Fruit fly (Drosophila melanogaster) whole organism, embryonic: ENCODE results near the gene Rtc1.

Source experiments
- Abd-B ChIP-seq: fragments of 200-800 bp; sonication (Bioruptor generic); optimal IDR thresholded peaks from 2 replicates; lab custom pipeline; 2018; ENCODE audit warnings: missing biosample characterization, mild to moderate bottlenecking, missing genetic modification characterization, moderate library complexity
- Atf-2 ChIP-seq: fragments of 200-800 bp; sonication (Bioruptor generic); optimal IDR thresholded peaks from 2 replicates; lab custom pipeline; 2016; ENCODE audit warnings: missing biosample characterization, missing genetic modification characterization
- Bgb ChIP-seq: fragments of 200-800 bp; sonication (Bioruptor generic); IDR thresholded peaks from 2 replicates; pipeline ENCODE4 v1.3.6; 2022; ENCODE audit warnings: missing biosample characterization, missing genetic modification characterization; ENCODE audit not compliant: partially characterized antibody
- Bteb2 ChIP-seq: fragments of 200-800 bp; sonication (Bioruptor generic); optimal IDR thresholded peaks from 2 replicates; lab custom pipeline; 2016; ENCODE audit warnings: missing biosample characterization, missing genetic modification characterization
- CG10274 ChIP-seq: fragments of 200-800 bp; sonication (Bioruptor generic); optimal IDR thresholded peaks from 3 replicates; lab custom pipeline; 2017; ENCODE audit warnings: missing biosample characterization, mild to moderate bottlenecking, missing genetic modification characterization
- CG10543 ChIP-seq: fragments of 200-800 bp; sonication (Bioruptor generic); optimal IDR thresholded peaks from 3 replicates; lab custom pipeline; 2017; ENCODE audit warnings: missing biosample characterization, mild to moderate bottlenecking, missing genetic modification characterization, moderate library complexity
- CG11504 ChIP-seq: fragments of 200-800 bp; sonication (Bioruptor generic); optimal IDR thresholded peaks from 3 replicates; lab custom pipeline; 2019; ENCODE audit warnings: missing biosample characterization, mild to moderate bottlenecking, missing genetic modification characterization, moderate library complexity
- CG11695 ChIP-seq: fragments of 200-800 bp; sonication (Bioruptor generic); IDR thresholded peaks from 3 replicates; pipeline ENCODE4 v1.3.6; 2022; ENCODE audit warnings: missing biosample characterization, missing genetic modification characterization
- CG12769 ChIP-seq: fragments of 200-800 bp; sonication (Bioruptor generic); optimal IDR thresholded peaks from 2 replicates; lab custom pipeline; 2019; ENCODE audit warnings: missing biosample characterization, mild to moderate bottlenecking, missing genetic modification characterization, moderate library complexity
- CG13894 ChIP-seq: fragments of 200-800 bp; sonication (Bioruptor generic); optimal IDR thresholded peaks from 3 replicates; lab custom pipeline; 2018; ENCODE audit warnings: missing biosample characterization, mild to moderate bottlenecking, missing genetic modification characterization, moderate library complexity
- CG14965 ChIP-seq: fragments of 200-800 bp; sonication (Bioruptor generic); optimal IDR thresholded peaks from 2 replicates; lab custom pipeline; 2016; ENCODE audit warnings: missing biosample characterization, missing genetic modification characterization, borderline replicate concordance
- CG15601 ChIP-seq: fragments of 200-800 bp; sonication (Bioruptor generic); optimal IDR thresholded peaks from 3 replicates; lab custom pipeline; 2019; ENCODE audit warnings: missing biosample characterization, mild to moderate bottlenecking, missing genetic modification characterization, moderate library complexity
- CG16813 ChIP-seq: fragments of 200-800 bp; sonication (Bioruptor generic); IDR thresholded peaks from 3 replicates; pipeline ENCODE4 v1.3.6; 2022; ENCODE audit warnings: missing biosample characterization, missing genetic modification characterization; ENCODE audit not compliant: partially characterized antibody
- CG16863 ChIP-seq: fragments of 200-800 bp; sonication (Bioruptor generic); optimal IDR thresholded peaks from 3 replicates; lab custom pipeline; 2016; ENCODE audit warnings: missing biosample characterization, missing genetic modification characterization
- CG18619 ChIP-seq: fragments of 200-800 bp; sonication (Bioruptor generic); optimal IDR thresholded peaks from 3 replicates; lab custom pipeline; 2017; ENCODE audit warnings: missing biosample characterization, mild to moderate bottlenecking, missing genetic modification characterization
- CG3281 ChIP-seq: fragments of 200-800 bp; sonication (Bioruptor generic); optimal IDR thresholded peaks from 3 replicates; lab custom pipeline; 2017; ENCODE audit warnings: missing biosample characterization, mild to moderate bottlenecking, missing genetic modification characterization
- CG34422 ChIP-seq: fragments of 200-800 bp; sonication (Bioruptor generic); IDR thresholded peaks from 3 replicates; pipeline ENCODE4 v1.3.6; 2022; ENCODE audit warnings: missing biosample characterization, missing genetic modification characterization
- CG3726 ChIP-seq: fragments of 200-800 bp; sonication (Bioruptor generic); IDR thresholded peaks from 3 replicates; pipeline ENCODE4, ENCODE4 v1.3.6; 2022; ENCODE audit warnings: missing biosample characterization, missing genetic modification characterization
- CG42726 ChIP-seq: fragments of 200-800 bp; sonication (Bioruptor generic); IDR thresholded peaks from 2 replicates; pipeline ENCODE4 v1.3.6; 2022; ENCODE audit warnings: missing biosample characterization, missing genetic modification characterization; ENCODE audit not compliant: partially characterized antibody
- CG4404 ChIP-seq: fragments of 200-800 bp; sonication (Bioruptor generic); IDR thresholded peaks from 2 replicates; pipeline ENCODE4 v1.3.6; 2022; ENCODE audit warnings: missing biosample characterization, missing genetic modification characterization
- CG6254 ChIP-seq: fragments of 200-800 bp; sonication (Bioruptor generic); optimal IDR thresholded peaks from 3 replicates; lab custom pipeline; 2017; ENCODE audit warnings: mild to moderate bottlenecking, missing biosample characterization, missing genetic modification reagents, missing genetic modification characterization
- CG6654 ChIP-seq: fragments of 200-800 bp; sonication (Bioruptor generic); optimal IDR thresholded peaks from 2 replicates; lab custom pipeline; 2017; ENCODE audit warnings: missing biosample characterization, mild to moderate bottlenecking, missing genetic modification characterization
- CG6683 ChIP-seq: fragments of 200-800 bp; sonication (Bioruptor generic); optimal IDR thresholded peaks from 2 replicates; lab custom pipeline; 2017; ENCODE audit warnings: missing biosample characterization, mild to moderate bottlenecking, missing genetic modification characterization, missing genetic modification reagents
- CG8478 ChIP-seq: fragments of >200 bp; optimal IDR thresholded peaks from 2 replicates; lab custom pipeline; 2018
- CG9609 ChIP-seq: fragments of 200-800 bp; sonication (Bioruptor generic); optimal IDR thresholded peaks from 3 replicates; lab custom pipeline; 2016; ENCODE audit warnings: missing biosample characterization, missing genetic modification characterization
- CG9817 ChIP-seq: fragments of 200-800 bp; sonication (Bioruptor generic); optimal IDR thresholded peaks from 2 replicates; lab custom pipeline; 2018; ENCODE audit warnings: missing biosample characterization, mild to moderate bottlenecking, missing genetic modification characterization, moderate library complexity
- Dbx ChIP-seq: fragments of 200-800 bp; sonication (Bioruptor generic); IDR thresholded peaks from 3 replicates; pipeline ENCODE4 v1.3.6; 2022; ENCODE audit warnings: missing biosample characterization, missing genetic modification characterization
- Dip2 ChIP-seq: fragments of 200-800 bp; sonication (Bioruptor generic); IDR thresholded peaks from 2 replicates; pipeline ENCODE4 v1.3.6; 2022; ENCODE audit warnings: missing biosample characterization, missing genetic modification characterization
- E2f2 ChIP-seq: fragments of 200-800 bp; sonication (Bioruptor generic); IDR thresholded peaks from 2 replicates; pipeline ENCODE4 v1.3.6; 2022; ENCODE audit warnings: missing biosample characterization, missing genetic modification characterization
- Eip74EF ChIP-seq, 2 experiments: fragments of 200-800 bp in 1 of 2; fragments of >200 bp in 1 of 2; sonication (Bioruptor generic) in 1 of 2; optimal IDR thresholded peaks; 2 replicates each; lab custom pipeline; 2017 to 2019; ENCODE audit warnings: missing biosample characterization in 2 of 2, missing genetic modification characterization in 2 of 2, mild to moderate bottlenecking in 1 of 2, moderate library complexity in 1 of 2
- Gsc ChIP-seq: fragments of 200-800 bp; sonication (Bioruptor generic); IDR thresholded peaks from 2 replicates; pipeline ENCODE4 v1.3.6; 2022; ENCODE audit warnings: missing biosample characterization, missing genetic modification characterization
- Hmr ChIP-seq: fragments of 200-800 bp; sonication (Bioruptor generic); optimal IDR thresholded peaks from 3 replicates; lab custom pipeline; 2017; ENCODE audit warnings: mild to moderate bottlenecking, missing biosample characterization, missing genetic modification reagents, missing genetic modification characterization
- Hr51 ChIP-seq, 2 experiments: fragments of 200-800 bp; sonication (Bioruptor generic); optimal IDR thresholded peaks; 2 replicates in 1 of 2; 3 replicates in 1 of 2; lab custom pipeline; 2016 to 2018; ENCODE audit warnings: missing biosample characterization in 2 of 2, missing genetic modification characterization in 2 of 2, mild to moderate bottlenecking in 1 of 2, moderate library complexity in 1 of 2
- Lim3 ChIP-seq: fragments of 200-800 bp; sonication (Bioruptor generic); IDR thresholded peaks from 2 replicates; pipeline ENCODE4 v1.3.6; 2022; ENCODE audit warnings: missing biosample characterization, missing genetic modification characterization
- MESR4 ChIP-seq: fragments of 200-800 bp; sonication (Bioruptor generic); optimal IDR thresholded peaks from 2 replicates; lab custom pipeline; 2018; ENCODE audit warnings: missing biosample characterization, mild to moderate bottlenecking, missing genetic modification characterization, moderate library complexity
- Scr ChIP-seq: fragments of 200-800 bp; sonication (Bioruptor generic); IDR thresholded peaks from 2 replicates; pipeline ENCODE4 v1.3.6; 2022; ENCODE audit warnings: missing biosample characterization, missing genetic modification characterization; ENCODE audit not compliant: partially characterized antibody
- Sox100B ChIP-seq: fragments of 200-800 bp; sonication (Bioruptor generic); optimal IDR thresholded peaks from 3 replicates; lab custom pipeline; 2018; ENCODE audit warnings: missing biosample characterization, mild to moderate bottlenecking, missing genetic modification characterization
- Stat92E ChIP-seq, 3 experiments: fragments of >200 bp in 2 of 3; fragments of 200-800 bp in 1 of 3; sonication (Bioruptor generic) in 1 of 3; optimal IDR thresholded peaks; 2 replicates each; lab custom pipeline; 2017 to 2019; ENCODE audit warnings: missing biosample characterization in 3 of 3, missing genetic modification characterization in 3 of 3, mild to moderate bottlenecking in 1 of 3, moderate library complexity in 1 of 3
- ash1 ChIP-seq: fragments of 200-800 bp; sonication (Bioruptor generic); optimal IDR thresholded peaks from 2 replicates; lab custom pipeline; 2018; ENCODE audit warnings: missing biosample characterization, mild to moderate bottlenecking, missing genetic modification characterization
- bbx ChIP-seq: fragments of 200-800 bp; sonication (Bioruptor generic); IDR thresholded peaks from 2 replicates; pipeline ENCODE4 v1.3.6; 2022; ENCODE audit warnings: missing biosample characterization, missing genetic modification characterization; ENCODE audit not compliant: partially characterized antibody
- cas ChIP-seq: fragments of 200-800 bp; sonication (Bioruptor generic); IDR thresholded peaks from 2 replicates; pipeline ENCODE4 v1.3.6; 2022; ENCODE audit warnings: missing biosample characterization, missing genetic modification characterization
- cwo ChIP-seq: fragments of 200-800 bp; sonication (Bioruptor generic); optimal IDR thresholded peaks from 3 replicates; lab custom pipeline; 2017; ENCODE audit warnings: missing biosample characterization, missing genetic modification characterization, mild to moderate bottlenecking, moderate library complexity, missing genetic modification reagents
- ems ChIP-seq: fragments of 200-800 bp; sonication (Bioruptor generic); optimal IDR thresholded peaks from 3 replicates; lab custom pipeline; 2016; ENCODE audit warnings: missing biosample characterization, missing genetic modification characterization
- gcm2 ChIP-seq: fragments of 200-800 bp; sonication (Bioruptor generic); optimal IDR thresholded peaks from 2 replicates; lab custom pipeline; 2016; ENCODE audit warnings: missing biosample characterization, missing genetic modification characterization
- insv ChIP-seq, 2 experiments: fragments of 200-800 bp; sonication (Bioruptor generic); optimal IDR thresholded peaks; 3 replicates each; lab custom pipeline; 2016 to 2018; ENCODE audit warnings: missing biosample characterization in 2 of 2, missing genetic modification characterization in 2 of 2
- peb ChIP-seq: fragments of 200-800 bp; sonication (Bioruptor generic); IDR thresholded peaks from 2 replicates; pipeline ENCODE4 v1.3.6; 2022; ENCODE audit warnings: missing biosample characterization, missing genetic modification characterization
- prd ChIP-seq, 3 experiments: fragments of >200 bp in 2 of 3; fragments of 200-800 bp in 1 of 3; sonication (Bioruptor generic) in 1 of 3; optimal IDR thresholded peaks in 2 of 3; IDR thresholded peaks in 1 of 3; 2 replicates in 2 of 3; 3 replicates in 1 of 3; pipeline versions ENCODE4 v1.3.6 to Lab custom; 2017 to 2022; ENCODE audit warnings: missing biosample characterization in 1 of 3, missing genetic modification characterization in 1 of 3
- row ChIP-seq: fragments of 200-800 bp; sonication (Bioruptor generic); IDR thresholded peaks from 3 replicates; pipeline ENCODE4 v1.3.6; 2022; ENCODE audit warnings: missing biosample characterization, missing genetic modification characterization
- twi ChIP-seq: fragments of 200-800 bp; optimal IDR thresholded peaks from 2 replicates; lab custom pipeline; 2019; ENCODE audit warnings: missing biosample characterization, mild to moderate bottlenecking, missing genetic modification characterization, moderate library complexity

Gene Rtc1

dm6 chrX:13783534-13783949, 26.6 kb downstream of the Rtc1 start, which contains the start of gene inaE (continued):
- TF ChIP-seq CG10274 (GFP tag; lab: Kevin White, UChicago), result no peak
- TF ChIP-seq CG10543 (GFP tag; lab: Kevin White, UChicago), result peak; percentile 8
- no peak for TF ChIP-seq Abd-B (GFP tag; lab: Kevin White, UChicago)
- no peak for TF ChIP-seq CG14965
- TF ChIP-seq CG11504, result peak; percentile 16
- TF ChIP-seq Eip74EF (GFP tag; optimal IDR thresholded peaks at IDR 0.05; lab: Kevin White, UChicago), result peak in 1 of 2 experiments; percentile 65
- peak; percentile 40; the same call in 1 of the 3 replicates for TF ChIP-seq row (GFP tag; lab: Robert Waterston, UW)
- no peak for TF ChIP-seq Hmr (GFP tag; lab: Kevin White, UChicago)
- no peak for TF ChIP-seq Lim3 (GFP tag; lab: Robert Waterston, UW)
- no peak for TF ChIP-seq CG6254
- TF ChIP-seq CG6654 (GFP tag; lab: Kevin White, UChicago), result no peak
- no peak for TF ChIP-seq prd (optimal IDR thresholded peaks at IDR 0.05; lab: Kevin White, UChicago)
- TF ChIP-seq prd (GFP tag; IDR thresholded peaks at IDR 0.05; lab: Robert Waterston, UW), result no peak
- TF ChIP-seq Sox100B (GFP tag; lab: Kevin White, UChicago), result no peak
- TF ChIP-seq CG8478 (lab: Kevin White, UChicago), result no peak
- peak; percentile 73 for TF ChIP-seq bbx (GFP tag; lab: Robert Waterston, UW)
- TF ChIP-seq CG16863 (GFP tag; lab: Kevin White, UChicago), result no peak
- no peak for TF ChIP-seq CG13894 (tag; lab: Kevin White, UChicago)
- TF ChIP-seq CG42726, result no peak
- TF ChIP-seq ash1, result no peak
- no peak for TF ChIP-seq CG6683 (GFP tag; lab: Kevin White, UChicago)
- peak; percentile 21 for TF ChIP-seq CG15601
- TF ChIP-seq CG18619 (GFP tag; lab: Kevin White, UChicago), result no peak
- no peak for TF ChIP-seq cwo (GFP tag; lab: Kevin White, UChicago)
- no peak for TF ChIP-seq peb (GFP tag; lab: Robert Waterston, UW)
- TF ChIP-seq Bteb2 (GFP tag; lab: Kevin White, UChicago), result no peak
- TF ChIP-seq Dip2, result no peak
- peak; percentile 80 for TF ChIP-seq Bgb (GFP tag; lab: Robert Waterston, UW)
- no peak for TF ChIP-seq CG3726 (GFP tag; lab: Robert Waterston, UW)
- TF ChIP-seq Dbx (GFP tag; lab: Robert Waterston, UW), result no peak
- no peak for TF ChIP-seq CG3281 (GFP tag; lab: Kevin White, UChicago)
- no peak for TF ChIP-seq CG9817 (tag; lab: Kevin White, UChicago)
- TF ChIP-seq ems (GFP tag; lab: Kevin White, UChicago), result no peak
- TF ChIP-seq CG12769 (tag; lab: Kevin White, UChicago), result peak; percentile 28
- TF ChIP-seq MESR4, result peak; percentile 17
- TF ChIP-seq E2f2 (GFP tag; lab: Robert Waterston, UW), result peak; percentile 92
- TF ChIP-seq CG11695, result no peak
- TF ChIP-seq Atf-2 (GFP tag; lab: Kevin White, UChicago), result no peak
- TF ChIP-seq Gsc (GFP tag; lab: Robert Waterston, UW), result no peak
- TF ChIP-seq insv (GFP tag; optimal IDR thresholded peaks at IDR 0.05; lab: Kevin White, UChicago), result no peak
- no peak for TF ChIP-seq CG9609 (GFP tag; lab: Kevin White, UChicago)
- 0 out of 3 replicates have a peak, but pooled peaks have one; percentile 40 for TF ChIP-seq CG16813 (GFP tag; lab: Robert Waterston, UW)
- peak; percentile 41 for TF ChIP-seq Scr (GFP tag; lab: Robert Waterston, UW)
- no peak for TF ChIP-seq Hr51 (GFP tag; optimal IDR thresholded peaks at IDR 0.05; lab: Kevin White, UChicago)
- no peak for TF ChIP-seq gcm2 (GFP tag; lab: Kevin White, UChicago)
- no peak for TF ChIP-seq twi (tag; lab: Kevin White, UChicago)
- TF ChIP-seq CG4404 (GFP tag; lab: Robert Waterston, UW), result no peak
- TF ChIP-seq cas (GFP tag; lab: Robert Waterston, UW), result no peak
- no peak for TF ChIP-seq CG34422 (GFP tag; lab: Robert Waterston, UW)
- TF ChIP-seq Stat92E (GFP tag; optimal IDR thresholded peaks at IDR 0.05; lab: Kevin White, UChicago), result peak in 1 of 3 experiments; percentile 63
